Worm (Caenorhabditis elegans) whole organism, early embryonic: ENCODE measurements around the gene Y53F4B.24.

ENCODE experiments used
- F13C5.2 ChIP-seq: sonication (generic microtip); optimal IDR thresholded peaks from 2 replicates; lab custom pipeline; 2017; ENCODE audit warnings: mild to moderate bottlenecking, missing genetic modification characterization, inconsistent platforms, missing compliant biosample characterization
- aly-1 ChIP-seq: sonication (generic microtip); optimal IDR thresholded peaks from 2 replicates; lab custom pipeline; 2016; ENCODE audit warnings: missing genetic modification characterization, missing compliant biosample characterization
- ama-1 ChIP-seq: fragments of 150-350 bp; optimal IDR thresholded peaks from 2 replicates; lab custom pipeline; 2014
- ceh-13 ChIP-seq: fragments of 200-800 bp; sonication (Bioruptor generic); optimal IDR thresholded peaks from 2 replicates; lab custom pipeline; 2018; ENCODE audit warnings: mild to moderate bottlenecking, missing genetic modification characterization, missing compliant biosample characterization
- ets-7 ChIP-seq: sonication (generic microtip); optimal IDR thresholded peaks from 2 replicates; lab custom pipeline; 2016; ENCODE audit warnings: missing genotype, missing genetic modification characterization, missing compliant biosample characterization
- flt-1 ChIP-seq: fragments of 200-800 bp; sonication (Bioruptor generic); IDR thresholded peaks from 2 replicates; pipeline ENCODE4 v1.3.6; 2022; ENCODE audit warnings: missing genetic modification characterization, missing compliant biosample characterization
- hmbx-1 ChIP-seq: sonication (generic microtip); optimal IDR thresholded peaks from 2 replicates; lab custom pipeline; 2016; ENCODE audit warnings: mild to moderate bottlenecking, missing genetic modification characterization, missing compliant biosample characterization
- hmg-4 ChIP-seq: fragments of 200-800 bp; sonication (Bioruptor generic); optimal IDR thresholded peaks from 2 replicates; lab custom pipeline; 2018; ENCODE audit warnings: mild to moderate bottlenecking, missing genetic modification characterization, missing compliant biosample characterization
- pes-1 ChIP-seq: fragments of 200-800 bp; sonication (Bioruptor generic); IDR thresholded peaks from 2 replicates; pipeline ENCODE4 v1.3.6; 2022; ENCODE audit warnings: missing genetic modification reagents, missing genetic modification characterization, missing compliant biosample characterization
- sea-1 ChIP-seq: fragments of 200-800 bp; sonication (Bioruptor generic); conservative IDR thresholded peaks from 2 replicates; pipeline ENCODE4 v1.3.6; 2022; ENCODE audit warnings: missing genetic modification characterization, missing compliant biosample characterization
- tbx-11 ChIP-seq: fragments of 200-800 bp; sonication (Bioruptor generic); IDR thresholded peaks from 2 replicates; pipeline ENCODE4 v1.3.6; 2022; ENCODE audit warnings: missing genetic modification characterization, missing compliant biosample characterization
- tbx-37 ChIP-seq: fragments of 200-800 bp; sonication (Bioruptor generic); conservative IDR thresholded peaks from 2 replicates; pipeline ENCODE4 v1.3.6; 2022; ENCODE audit warnings: missing genetic modification reagents, missing genetic modification characterization, missing compliant biosample characterization

DNA sequence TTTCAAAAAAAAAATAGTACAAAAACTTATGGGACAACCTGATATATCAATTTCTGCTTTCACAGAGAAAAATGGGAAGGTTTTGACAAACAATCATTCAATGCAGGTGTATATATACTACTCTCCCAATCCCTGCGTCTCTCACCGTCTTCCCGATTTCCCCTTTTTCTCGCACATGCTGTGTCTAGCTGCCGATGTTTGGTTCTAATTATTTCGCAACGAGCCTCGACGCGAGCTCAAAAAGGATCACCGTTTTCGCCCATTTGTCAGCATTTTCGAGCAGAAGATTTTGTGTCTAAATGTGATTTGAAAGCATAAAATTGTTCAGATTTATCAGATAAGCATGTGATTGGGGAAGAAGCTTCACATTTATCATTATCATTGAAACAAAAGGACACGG lies 38.9 kb upstream of the Y53F4B.24 start:
- TF ChIP-seq F13C5.2 (tag; lab: Kevin White, UChicago) (no peak), ama-1 (no peak), aly-1 (no peak), hmbx-1 (tag; lab: Kevin White, UChicago) (no peak), pes-1 (GFP tag; lab: Robert Waterston, UW) (no peak), ceh-13 (GFP tag; lab: Kevin White, UChicago) (no peak), tbx-11 (GFP tag; lab: Robert Waterston, UW) (no peak), tbx-37 (GFP tag; lab: Robert Waterston, UW) (no peak), hmg-4 (GFP tag; lab: Kevin White, UChicago) (no peak), flt-1 (GFP tag; lab: Robert Waterston, UW) (no peak), sea-1 (no peak), ets-7 (tag; lab: Kevin White, UChicago) (no peak)
